Fruit fly (Drosophila melanogaster) whole organism: ENCODE results near the gene tutl.

Experiments
- Dll ChIP-seq: fragments of >200 bp; optimal IDR thresholded peaks from 2 replicates; lab custom pipeline; 2017
- pan ChIP-seq: fragments of >200 bp; optimal IDR thresholded peaks from 2 replicates; lab custom pipeline; 2017

DNA sequence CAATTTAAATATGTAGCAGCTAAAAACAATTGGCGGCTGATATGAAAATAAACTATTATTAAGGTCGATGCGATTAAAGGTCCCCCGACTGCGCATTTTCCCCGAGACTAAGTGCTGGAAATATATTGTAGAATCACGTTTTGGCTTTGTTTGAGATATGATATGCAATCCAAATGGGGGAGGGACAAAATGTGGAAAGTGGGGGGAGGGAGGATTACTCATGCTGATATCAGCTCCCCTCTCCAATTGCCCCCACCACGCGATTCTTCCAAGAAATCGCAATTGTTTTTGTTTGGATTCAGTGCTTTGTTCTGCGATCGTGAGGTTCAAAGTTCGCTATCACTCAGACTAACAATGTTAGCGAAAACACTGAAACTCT lies 49.6 kb downstream of the tutl start:
- TF ChIP-seq pan (lab: Kevin White, UChicago): no peak
- no peak for TF ChIP-seq Dll (lab: Kevin White, UChicago)
